Fruit fly (Drosophila melanogaster) whole organism, wandering third instar larva: ENCODE data around the gene CG31689.

Source experiments
- Abd-B ChIP-seq: fragments of >200 bp; optimal IDR thresholded peaks from 2 replicates; lab custom pipeline; 2017; ENCODE audit warnings: missing biosample characterization, missing genetic modification characterization
- CG32264 ChIP-seq: fragments of 200-800 bp; sonication (Bioruptor generic); optimal IDR thresholded peaks from 2 replicates; lab custom pipeline; 2016; ENCODE audit warnings: missing biosample characterization, missing genetic modification characterization
- CrebA ChIP-seq: fragments of 200-800 bp; sonication (Bioruptor generic); optimal IDR thresholded peaks from 2 replicates; lab custom pipeline; 2016; ENCODE audit warnings: missing biosample characterization, mild to moderate bottlenecking, missing genetic modification characterization, borderline replicate concordance
- Dfd ChIP-seq: fragments of >200 bp; optimal IDR thresholded peaks from 2 replicates; lab custom pipeline; 2017; ENCODE audit warnings: missing biosample characterization, missing genetic modification characterization
- Dif ChIP-seq: fragments of 200-275, 200-300 bp; sonication (Bioruptor generic); optimal IDR thresholded peaks from 2 replicates; lab custom pipeline; 2018; ENCODE audit warnings: missing biosample characterization, missing genetic modification characterization; ENCODE audit not compliant: partially characterized antibody
- HLH106 ChIP-seq: fragments of 200-800 bp; optimal IDR thresholded peaks from 3 replicates; lab custom pipeline; 2019; ENCODE audit warnings: missing biosample characterization, mild to moderate bottlenecking, missing genetic modification characterization, moderate library complexity
- Hnf4 ChIP-seq: fragments of 200-800 bp; sonication (Bioruptor generic); optimal IDR thresholded peaks from 2 replicates; lab custom pipeline; 2016; ENCODE audit warnings: missing biosample characterization, mild to moderate bottlenecking, missing genetic modification characterization
- Hr78 ChIP-seq: fragments of >200 bp; optimal IDR thresholded peaks from 2 replicates; lab custom pipeline; 2017; ENCODE audit warnings: missing biosample characterization, missing genetic modification characterization
- Hr83 ChIP-seq: fragments of 200-300 bp; sonication (Bioruptor generic); optimal IDR thresholded peaks from 2 replicates; lab custom pipeline; 2016; ENCODE audit warnings: missing biosample characterization, mild to moderate bottlenecking, missing genetic modification characterization, moderate library complexity; ENCODE audit not compliant: poor library complexity, severe bottlenecking
- Jra ChIP-seq: sonication (Bioruptor generic); optimal IDR thresholded peaks from 2 replicates; lab custom pipeline; 2016; ENCODE audit warnings: missing biosample characterization, missing genetic modification characterization
- Mio ChIP-seq: sonication (Bioruptor generic); optimal IDR thresholded peaks from 2 replicates; lab custom pipeline; 2016; ENCODE audit warnings: missing biosample characterization, missing genetic modification characterization
- Myc ChIP-seq: fragments of >200 bp; optimal IDR thresholded peaks from 2 replicates; lab custom pipeline; 2017
- N ChIP-seq: fragments of >200 bp; optimal IDR thresholded peaks from 2 replicates; lab custom pipeline; 2018; ENCODE audit warnings: missing biosample characterization, missing external identifiers, missing genetic modification characterization
- Rel ChIP-seq, 2 experiments: fragments of 200-800 bp; sonication (Bioruptor generic) in 1 of 2; optimal IDR thresholded peaks; 2 replicates in 1 of 2; 3 replicates in 1 of 2; lab custom pipeline; 2016 to 2019; ENCODE audit warnings: mild to moderate bottlenecking in 2 of 2, missing biosample characterization in 2 of 2, missing genetic modification characterization in 2 of 2, moderate library complexity in 1 of 2
- Sp1 ChIP-seq: fragments of 200-800 bp; sonication (Bioruptor generic); optimal IDR thresholded peaks from 3 replicates; lab custom pipeline; 2019; ENCODE audit warnings: missing biosample characterization, mild to moderate bottlenecking, missing genetic modification characterization, moderate library complexity
- Vsx2 ChIP-seq: fragments of 200-300, 225-300 bp; sonication (Bioruptor generic); optimal IDR thresholded peaks from 2 replicates; lab custom pipeline; 2018; ENCODE audit warnings: missing biosample characterization, missing genetic modification characterization; ENCODE audit not compliant: partially characterized antibody
- br ChIP-seq: fragments of 200-800 bp; sonication (Bioruptor generic); optimal IDR thresholded peaks from 2 replicates; lab custom pipeline; 2016; ENCODE audit warnings: missing biosample characterization, missing genetic modification characterization
- brk ChIP-seq: fragments of 200-800 bp; sonication (Bioruptor generic); optimal IDR thresholded peaks from 2 replicates; lab custom pipeline; 2016; ENCODE audit warnings: missing biosample characterization, mild to moderate bottlenecking, missing genetic modification characterization
- dl ChIP-seq, 2 experiments: fragments of 175-275, 200-275 bp in 1 of 2; fragments of 200-275 bp in 1 of 2; sonication (Bioruptor generic); optimal IDR thresholded peaks; lab custom pipeline; 2018; ENCODE audit warnings: mild to moderate bottlenecking in 2 of 2, missing biosample characterization in 2 of 2, missing genetic modification characterization in 2 of 2, moderate library complexity in 2 of 2; ENCODE audit not compliant: partially characterized antibody in 2 of 2, insufficient read depth in 1 of 2
- dmrt93B ChIP-seq: fragments of 200-800 bp; sonication (Bioruptor generic); optimal IDR thresholded peaks from 2 replicates; lab custom pipeline; 2018; ENCODE audit warnings: missing biosample characterization, mild to moderate bottlenecking, missing genetic modification characterization
- dsf ChIP-seq: sonication (Bioruptor generic); optimal IDR thresholded peaks from 2 replicates; lab custom pipeline; 2016; ENCODE audit warnings: missing biosample characterization, missing genetic modification characterization, borderline replicate concordance
- ey ChIP-seq: fragments of 200-800 bp; sonication (Bioruptor generic); optimal IDR thresholded peaks from 2 replicates; lab custom pipeline; 2016; ENCODE audit warnings: missing biosample characterization, missing genetic modification characterization
- foxo ChIP-seq, 2 experiments: fragments of 200-800 bp; sonication (Bioruptor generic); optimal IDR thresholded peaks; 2 replicates in 1 of 2; 3 replicates in 1 of 2; lab custom pipeline; 2016 to 2017; ENCODE audit warnings: missing biosample characterization in 2 of 2, missing genetic modification characterization in 2 of 2
- fru ChIP-seq: fragments of 200-800 bp; sonication (Bioruptor generic); optimal IDR thresholded peaks from 3 replicates; lab custom pipeline; 2016; ENCODE audit warnings: missing biosample characterization, mild to moderate bottlenecking, missing genetic modification characterization
- h ChIP-seq: fragments of 200-800 bp; sonication (Bioruptor generic); optimal IDR thresholded peaks from 3 replicates; lab custom pipeline; 2016; ENCODE audit warnings: missing biosample characterization, mild to moderate bottlenecking, missing genetic modification characterization
- jim ChIP-seq: fragments of 175-275, 200-325 bp; sonication (Bioruptor generic); optimal IDR thresholded peaks from 2 replicates; lab custom pipeline; 2016; ENCODE audit warnings: missing biosample characterization, mild to moderate bottlenecking, missing genetic modification characterization
- lola ChIP-seq: fragments of >200 bp; optimal IDR thresholded peaks from 2 replicates; lab custom pipeline; 2017; ENCODE audit warnings: missing biosample characterization, missing genetic modification characterization
- pan ChIP-seq: fragments of >200 bp; optimal IDR thresholded peaks from 2 replicates; lab custom pipeline; 2017
- psq ChIP-seq: fragments of 200-800 bp; sonication (Bioruptor generic); optimal IDR thresholded peaks from 3 replicates; lab custom pipeline; 2017; ENCODE audit warnings: missing biosample characterization, mild to moderate bottlenecking, missing genetic modification characterization, moderate library complexity
- sage ChIP-seq: fragments of 200-800 bp; sonication (Bioruptor generic); optimal IDR thresholded peaks from 2 replicates; lab custom pipeline; 2016; ENCODE audit warnings: missing biosample characterization, mild to moderate bottlenecking, missing genetic modification characterization
- sv ChIP-seq: fragments of 200-800 bp; sonication (Bioruptor generic); optimal IDR thresholded peaks from 3 replicates; lab custom pipeline; 2016; ENCODE audit warnings: missing biosample characterization, missing genetic modification characterization
- usp ChIP-seq: fragments of >200 bp; optimal IDR thresholded peaks from 2 replicates; lab custom pipeline; 2017; ENCODE audit warnings: missing biosample characterization, missing genetic modification characterization
- woc ChIP-seq: sonication (Bioruptor generic); optimal IDR thresholded peaks from 2 replicates; lab custom pipeline; 2016; ENCODE audit warnings: missing biosample characterization, mild to moderate bottlenecking, missing genetic modification characterization

Gene CG31689

DNA sequence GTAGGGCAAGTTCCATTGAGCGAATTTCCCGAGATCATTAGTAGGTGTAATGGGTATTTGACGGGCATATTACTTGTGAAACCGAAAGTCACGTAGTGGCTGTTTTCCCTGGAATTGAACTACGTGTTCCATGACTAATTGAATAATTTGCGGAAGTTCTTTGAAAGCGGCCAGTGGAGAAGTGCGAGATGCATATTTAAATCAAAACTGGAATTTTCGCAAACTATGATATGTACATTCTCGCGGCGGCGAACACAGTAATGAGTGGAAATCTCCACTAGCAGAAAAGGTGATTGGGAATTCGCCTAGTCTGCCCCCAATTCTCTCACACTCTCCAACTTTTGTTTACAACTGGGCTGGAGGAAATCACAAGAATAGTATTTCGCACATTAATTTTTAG is 9.5 kb downstream of the CG31689 start:
- TF ChIP-seq Sp1 (GFP tag; lab: Kevin White, UChicago): no peak
- TF ChIP-seq fru (GFP tag; lab: Kevin White, UChicago): no peak
- TF ChIP-seq Myc (lab: Kevin White, UChicago): no peak
- TF ChIP-seq Dfd: no peak
- no peak for TF ChIP-seq dmrt93B (GFP tag; lab: Kevin White, UChicago)
- TF ChIP-seq woc (GFP tag; lab: Kevin White, UChicago): no peak
- TF ChIP-seq Rel (GFP tag; optimal IDR thresholded peaks at IDR 0.05; lab: Kevin White, UChicago): no peak
- no peak for TF ChIP-seq Rel (tag; optimal IDR thresholded peaks at IDR 0.05; lab: Kevin White, UChicago)
- no peak for TF ChIP-seq Hr83
- TF ChIP-seq Dif (GFP tag; lab: Kevin White, UChicago): no peak
- TF ChIP-seq h (GFP tag; lab: Kevin White, UChicago): no peak
- no peak for TF ChIP-seq CrebA (GFP tag; lab: Kevin White, UChicago)

DNA sequence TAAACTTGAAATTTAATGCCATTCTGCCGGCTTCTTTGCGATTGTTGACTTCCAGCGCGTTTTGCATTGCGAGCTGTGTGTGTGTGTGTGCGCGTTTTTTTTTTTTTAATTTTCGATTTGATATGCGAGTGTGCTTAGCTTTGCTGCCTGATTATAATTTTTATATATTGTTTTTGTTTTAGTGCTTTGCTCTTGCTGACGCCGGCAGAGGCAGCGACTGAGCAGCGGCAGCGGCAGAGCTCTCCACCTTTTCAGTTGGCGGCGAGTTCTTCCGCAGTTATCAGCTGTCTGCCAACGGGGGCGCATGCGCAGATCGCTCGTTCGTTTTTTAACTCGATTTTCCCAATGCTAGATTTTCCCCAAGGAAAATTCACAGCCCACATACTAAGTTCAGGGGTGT is 10.1 kb downstream of the CG31689 start:
- no peak for TF ChIP-seq pan (lab: Kevin White, UChicago)
- no peak for TF ChIP-seq lola (GFP tag; lab: Kevin White, UChicago)
- no peak for TF ChIP-seq br (GFP tag; lab: Kevin White, UChicago)
- TF ChIP-seq CrebA (GFP tag; lab: Kevin White, UChicago): no peak
- TF ChIP-seq ey (GFP tag; lab: Kevin White, UChicago): no peak
- TF ChIP-seq Hr83: no peak
- TF ChIP-seq Sp1 (GFP tag; lab: Kevin White, UChicago): no peak
- no peak for TF ChIP-seq dl (GFP tag; optimal IDR thresholded peaks at IDR 0.05; lab: Kevin White, UChicago; ENCODE audit: insufficient read depth in 1 of 2, partially characterized antibody in 2 of 2)
- no peak for TF ChIP-seq usp (GFP tag; lab: Kevin White, UChicago)
- no peak for TF ChIP-seq HLH106
- TF ChIP-seq h (GFP tag; lab: Kevin White, UChicago): no peak
- no peak for TF ChIP-seq Dfd

DNA sequence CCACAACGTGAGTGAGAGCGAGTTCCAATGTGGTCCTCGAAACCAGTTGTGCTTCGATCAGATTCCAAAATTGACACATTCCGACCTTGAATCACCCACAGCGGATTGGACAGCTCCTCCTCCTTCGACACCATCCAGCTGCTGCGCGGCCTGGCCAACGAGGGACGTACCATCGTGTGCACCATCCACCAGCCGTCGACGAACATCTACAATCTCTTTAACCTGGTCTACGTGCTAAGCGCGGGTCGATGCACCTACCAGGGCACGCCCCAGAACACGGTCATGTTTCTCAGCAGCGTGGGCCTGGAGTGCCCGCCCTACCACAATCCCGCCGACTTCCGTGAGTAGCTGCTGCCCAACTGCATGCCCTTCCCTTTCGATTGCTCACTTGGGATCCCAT is 12.1 kb downstream of the CG31689 start:
- TF ChIP-seq lola (GFP tag; lab: Kevin White, UChicago) (no peak), dsf (GFP tag; lab: Kevin White, UChicago) (no peak), sv (GFP tag; lab: Kevin White, UChicago) (no peak), Hr78 (GFP tag; lab: Kevin White, UChicago) (no peak), dl (GFP tag; optimal IDR thresholded peaks at IDR 0.05; lab: Kevin White, UChicago; ENCODE audit: insufficient read depth in 1 of 2, partially characterized antibody in 2 of 2) (no peak), Jra (GFP tag; lab: Kevin White, UChicago) (no peak), woc (GFP tag; lab: Kevin White, UChicago) (no peak), jim (GFP tag; lab: Kevin White, UChicago) (no peak)

DNA sequence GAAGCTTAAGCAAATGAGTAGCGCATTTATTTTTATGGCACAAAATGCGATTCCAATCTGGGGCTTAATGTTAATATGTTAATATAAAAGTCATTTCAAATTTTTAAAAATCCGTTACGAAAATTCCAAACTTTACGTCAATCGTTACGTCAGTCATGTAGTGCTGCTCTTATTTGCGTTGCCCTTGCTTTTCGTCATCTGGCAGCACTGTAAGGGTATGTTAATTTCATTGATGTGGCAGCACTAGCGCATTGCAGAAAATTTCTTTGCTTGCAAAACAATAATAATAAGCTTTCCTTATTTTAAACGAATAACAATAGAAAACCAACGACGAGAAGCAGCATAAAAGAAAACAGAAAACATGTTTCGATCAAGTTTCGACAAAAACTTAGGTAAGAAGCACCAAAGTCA is 14.4 kb downstream of the CG31689 start, which contains the start of gene Hrs:
Gene Hrs, plus strand, starts transcription at position 167 of the 411 bp plus-strand sequence.
- TF ChIP-seq dl (GFP tag; optimal IDR thresholded peaks at IDR 0.05; lab: Kevin White, UChicago; ENCODE audit: insufficient read depth in 1 of 2, partially characterized antibody in 2 of 2): no peak
- TF ChIP-seq pan (lab: Kevin White, UChicago): no peak
- TF ChIP-seq jim (GFP tag; lab: Kevin White, UChicago): no peak
- TF ChIP-seq Rel (GFP tag; optimal IDR thresholded peaks at IDR 0.05; lab: Kevin White, UChicago): no peak
- TF ChIP-seq Rel (tag; optimal IDR thresholded peaks at IDR 0.05; lab: Kevin White, UChicago): peak; percentile 10
- TF ChIP-seq psq (GFP tag; lab: Kevin White, UChicago): peak; percentile 23
- TF ChIP-seq Myc (lab: Kevin White, UChicago): no peak
- TF ChIP-seq woc (GFP tag; lab: Kevin White, UChicago): no peak

- TF ChIP-seq sv (GFP tag; lab: Kevin White, UChicago): no peak
- TF ChIP-seq HLH106: peak; percentile 22
- TF ChIP-seq foxo (GFP tag; optimal IDR thresholded peaks at IDR 0.05; lab: Kevin White, UChicago): peak in 1 of 2 experiments; percentile 8
- TF ChIP-seq, all 38 proteins: peak for 2
Measured at dm6 chr2L:2744852-2745251, 19.4 kb downstream of the CG31689 start, which contains the start of the genes CG9961 and Cwc25. TSS of gene CG9961 (minus strand) at chr2L:2744934. TSS of gene Cwc25 (plus strand) at chr2L:2745098.

DNA sequence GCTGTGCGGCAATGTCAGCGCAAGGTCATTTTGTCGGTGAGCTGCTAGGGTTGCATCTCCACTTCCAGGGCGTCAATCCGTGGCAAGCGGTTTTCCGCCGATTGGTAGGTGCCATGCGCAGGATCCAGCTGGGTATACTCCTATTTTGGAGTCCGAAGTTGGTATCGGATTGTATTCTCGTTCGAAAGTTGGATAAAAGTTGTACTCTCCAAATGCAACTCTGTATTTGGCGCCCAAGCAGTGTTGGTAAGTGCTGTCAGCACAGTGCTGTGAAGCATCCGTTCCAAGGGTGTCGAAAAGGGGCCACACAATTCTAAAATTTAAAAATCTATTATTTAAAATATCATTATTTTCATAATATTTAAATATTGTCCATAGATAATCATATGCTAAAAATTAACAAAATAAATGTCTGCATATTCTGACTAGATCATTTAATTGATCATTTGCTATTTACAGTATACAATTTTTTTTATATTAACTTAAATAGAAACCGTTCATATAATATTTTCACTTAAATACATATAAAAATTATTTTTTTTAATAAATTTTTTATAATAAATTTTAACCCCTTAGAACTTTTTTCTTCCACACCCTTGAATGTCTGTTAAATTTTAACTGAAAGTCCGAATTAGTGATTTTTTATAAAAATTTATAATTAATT is 23.1 kb downstream of the CG31689 start:
- TF ChIP-seq CG32264 (GFP tag; lab: Kevin White, UChicago) (no peak), sage (no peak), Mio (GFP tag; lab: Kevin White, UChicago) (peak; percentile 39), Hnf4 (no peak), Hr78 (GFP tag; lab: Kevin White, UChicago) (no peak), Rel (GFP tag; optimal IDR thresholded peaks at IDR 0.05; lab: Kevin White, UChicago) (no peak), Rel (tag; optimal IDR thresholded peaks at IDR 0.05; lab: Kevin White, UChicago) (peak; percentile 77), dsf (GFP tag; lab: Kevin White, UChicago) (peak; percentile 61), woc (GFP tag; lab: Kevin White, UChicago) (peak; percentile 92), N (GFP tag; lab: Kevin White, UChicago) (no peak), jim (GFP tag; lab: Kevin White, UChicago) (peak; percentile 46), Vsx2 (GFP tag; lab: Kevin White, UChicago) (no peak), psq (GFP tag; lab: Kevin White, UChicago) (peak; percentile 88), CrebA (GFP tag; lab: Kevin White, UChicago) (no peak), br (GFP tag; lab: Kevin White, UChicago) (peak; percentile 85), Dif (GFP tag; lab: Kevin White, UChicago) (no peak), usp (GFP tag; lab: Kevin White, UChicago) (no peak), Jra (GFP tag; lab: Kevin White, UChicago) (peak; percentile 82), Abd-B (GFP tag; lab: Kevin White, UChicago) (no peak), brk (GFP tag; lab: Kevin White, UChicago) (no peak)
